Worm (Caenorhabditis elegans) whole organism, late embryonic: Measurements from ENCODE around the gene F45D3.3.

ENCODE experiments used
- C38D4.7 ChIP-seq: fragments of 200-800 bp; sonication (Bioruptor generic); optimal IDR thresholded peaks from 2 replicates; lab custom pipeline; 2018; ENCODE audit warnings: mild to moderate bottlenecking, missing genetic modification characterization, moderate library complexity, missing compliant biosample characterization
- F13H6.1 ChIP-seq: sonication (generic microtip); optimal IDR thresholded peaks from 2 replicates; lab custom pipeline; 2016; ENCODE audit warnings: missing genetic modification characterization, missing compliant biosample characterization
- Y22D7AL.16 ChIP-seq: sonication (generic microtip); optimal IDR thresholded peaks from 2 replicates; lab custom pipeline; 2016; ENCODE audit warnings: missing genetic modification characterization, missing compliant biosample characterization
- ama-1 ChIP-seq: fragments of 150-350 bp; optimal IDR thresholded peaks from 2 replicates; lab custom pipeline; 2014
- ceh-14 ChIP-seq: sonication (generic microtip); optimal IDR thresholded peaks from 2 replicates; lab custom pipeline; 2016; ENCODE audit warnings: missing genotype, missing genetic modification characterization, missing compliant biosample characterization
- ceh-2 ChIP-seq: sonication (generic microtip); optimal IDR thresholded peaks from 2 replicates; lab custom pipeline; 2016; ENCODE audit warnings: missing genotype, missing genetic modification characterization, missing compliant biosample characterization
- ceh-24 ChIP-seq: sonication (generic microtip); optimal IDR thresholded peaks from 2 replicates; lab custom pipeline; 2016; ENCODE audit warnings: mild to moderate bottlenecking, missing genetic modification characterization, missing compliant biosample characterization
- ceh-31 ChIP-seq: sonication (generic microtip); optimal IDR thresholded peaks from 2 replicates; lab custom pipeline; 2016; ENCODE audit warnings: missing genetic modification characterization, missing compliant biosample characterization
- ceh-6 ChIP-seq: fragments of 200-800 bp; sonication (Bioruptor generic); optimal IDR thresholded peaks from 2 replicates; lab custom pipeline; 2018; ENCODE audit warnings: mild to moderate bottlenecking, missing genetic modification characterization, missing compliant biosample characterization
- che-1 ChIP-seq: sonication (generic microtip); optimal IDR thresholded peaks from 2 replicates; lab custom pipeline; 2016; ENCODE audit warnings: mild to moderate bottlenecking, missing genetic modification characterization, missing compliant biosample characterization
- elt-2 ChIP-seq: sonication (generic microtip); optimal IDR thresholded peaks from 2 replicates; lab custom pipeline; 2016; ENCODE audit warnings: missing genetic modification reagents, missing genetic modification characterization, missing compliant biosample characterization
- eyg-1 ChIP-seq: sonication (generic microtip); optimal IDR thresholded peaks from 2 replicates; lab custom pipeline; 2016; ENCODE audit warnings: missing genotype, missing genetic modification characterization, missing compliant biosample characterization
- fkh-6 ChIP-seq: sonication (generic microtip); optimal IDR thresholded peaks from 2 replicates; lab custom pipeline; 2016; ENCODE audit warnings: missing genetic modification characterization, missing compliant biosample characterization
- hlh-15 ChIP-seq: sonication (generic microtip); optimal IDR thresholded peaks from 2 replicates; lab custom pipeline; 2016; ENCODE audit warnings: missing genetic modification characterization, missing compliant biosample characterization
- hlh-8 ChIP-seq: sonication (generic microtip); optimal IDR thresholded peaks from 2 replicates; lab custom pipeline; 2016; ENCODE audit warnings: missing genotype, missing genetic modification characterization, missing compliant biosample characterization
- lin-11 ChIP-seq: fragments of 200-800 bp; sonication (Bioruptor generic); optimal IDR thresholded peaks from 2 replicates; lab custom pipeline; 2018; ENCODE audit warnings: mild to moderate bottlenecking, missing genetic modification characterization, missing compliant biosample characterization
- madf-2 ChIP-seq: sonication (generic microtip); optimal IDR thresholded peaks from 2 replicates; lab custom pipeline; 2017; ENCODE audit warnings: missing genetic modification characterization, missing compliant biosample characterization
- mec-3 ChIP-seq: sonication (generic microtip); optimal IDR thresholded peaks from 2 replicates; lab custom pipeline; 2016; ENCODE audit warnings: borderline replicate concordance, missing genetic modification characterization, missing compliant biosample characterization
- nfya-1 ChIP-seq: sonication (generic microtip); optimal IDR thresholded peaks from 2 replicates; lab custom pipeline; 2017; ENCODE audit warnings: missing genetic modification characterization, mild to moderate bottlenecking, missing compliant biosample characterization, antibody characterized with exemption, moderate library complexity
- nhr-11 ChIP-seq: fragments of 150-350 bp; optimal IDR thresholded peaks from 2 replicates; lab custom pipeline; 2014; ENCODE audit warnings: missing biosample characterization, missing genetic modification characterization
- nhr-232 ChIP-seq: sonication (generic microtip); optimal IDR thresholded peaks from 2 replicates; lab custom pipeline; 2016; ENCODE audit warnings: missing genetic modification characterization, missing compliant biosample characterization
- npax-4 ChIP-seq: sonication (generic microtip); optimal IDR thresholded peaks from 2 replicates; lab custom pipeline; 2016; ENCODE audit warnings: missing genetic modification characterization, missing compliant biosample characterization
- odd-2 ChIP-seq: sonication (generic microtip); optimal IDR thresholded peaks from 2 replicates; lab custom pipeline; 2017; ENCODE audit warnings: antibody characterized with exemption, mild to moderate bottlenecking, missing genetic modification characterization, missing compliant biosample characterization
- pha-2 ChIP-seq: sonication (generic microtip); optimal IDR thresholded peaks from 2 replicates; lab custom pipeline; 2017; ENCODE audit warnings: mild to moderate bottlenecking, missing genetic modification characterization, missing compliant biosample characterization
- pha-4 ChIP-seq: fragments of 150-350 bp; optimal IDR thresholded peaks from 2 replicates; lab custom pipeline; 2018; ENCODE audit warnings: missing biosample characterization, missing genetic modification reagents, missing genetic modification characterization
- pqm-1 ChIP-seq: sonication (generic microtip); optimal IDR thresholded peaks from 2 replicates; lab custom pipeline; 2016; ENCODE audit warnings: missing genetic modification characterization, missing compliant biosample characterization
- ref-2 ChIP-seq: sonication (generic microtip); optimal IDR thresholded peaks from 2 replicates; lab custom pipeline; 2016; ENCODE audit warnings: missing genetic modification characterization, missing compliant biosample characterization
- sdc-2 ChIP-seq: sonication (generic microtip); optimal IDR thresholded peaks from 2 replicates; lab custom pipeline; 2016; ENCODE audit warnings: missing genotype, missing genetic modification characterization, missing compliant biosample characterization
- sox-2 ChIP-seq: fragments of 200-800 bp; sonication (Bioruptor generic); IDR thresholded peaks from 2 replicates; pipeline ENCODE4 v1.3.6; 2022; ENCODE audit warnings: missing genetic modification reagents, missing genetic modification characterization, missing compliant biosample characterization
- sox-4 ChIP-seq: sonication (generic microtip); optimal IDR thresholded peaks from 2 replicates; lab custom pipeline; 2017; ENCODE audit warnings: mild to moderate bottlenecking, missing genetic modification characterization, inconsistent platforms, missing compliant biosample characterization
- syd-9 ChIP-seq: sonication (generic microtip); optimal IDR thresholded peaks from 2 replicates; lab custom pipeline; 2016; ENCODE audit warnings: mild to moderate bottlenecking, missing genetic modification characterization, moderate library complexity, missing compliant biosample characterization
- unc-86 ChIP-seq: sonication (generic microtip); optimal IDR thresholded peaks from 2 replicates; lab custom pipeline; 2016; ENCODE audit warnings: missing genetic modification characterization, missing compliant biosample characterization
- zip-5 ChIP-seq: sonication (generic microtip); optimal IDR thresholded peaks from 2 replicates; lab custom pipeline; 2016; ENCODE audit warnings: missing genetic modification characterization, missing compliant biosample characterization

F45D3.3 gene

DNA sequence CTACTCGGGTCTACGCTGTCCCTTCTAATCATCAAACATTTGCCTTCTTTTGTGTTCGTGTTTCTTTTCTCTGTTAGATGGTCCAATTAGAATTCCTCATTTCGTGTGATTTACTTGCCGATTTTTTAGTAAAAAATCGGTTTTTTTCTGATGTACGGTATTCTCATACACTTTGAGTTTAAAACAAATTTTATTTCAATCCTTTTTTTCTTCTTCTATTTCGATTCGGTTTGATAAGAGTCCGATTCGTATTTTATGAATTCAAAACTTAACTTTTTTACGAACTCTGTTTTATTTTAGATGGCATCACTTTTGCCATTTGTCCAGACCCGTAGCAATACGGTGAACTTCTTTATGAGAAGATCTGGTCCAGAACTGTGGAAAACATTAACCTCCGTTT is 13.0 kb upstream of the F45D3.3 start, which contains the start of gene mrps-5:
mrps-5 (plus strand) TSS at position 301 of the 400 bp plus-strand sequence.
- TF ChIP-seq unc-86, result no peak
- TF ChIP-seq npax-4, result no peak
- no peak for TF ChIP-seq F13H6.1 (tag; lab: Kevin White, UChicago)
- no peak for TF ChIP-seq pqm-1
- no peak for TF ChIP-seq pha-4 (tag; lab: Kevin White, UChicago)
- no peak for TF ChIP-seq hlh-15 (tag; lab: Kevin White, UChicago)
- no peak for TF ChIP-seq nhr-11 (tag; lab: Kevin White, UChicago)
- no peak for TF ChIP-seq elt-2 (tag; lab: Kevin White, UChicago)
- no peak for TF ChIP-seq zip-5 (tag; lab: Kevin White, UChicago)
- TF ChIP-seq Y22D7AL.16 (tag; lab: Kevin White, UChicago), result no peak
- TF ChIP-seq ceh-2 (tag; lab: Kevin White, UChicago), result no peak
- no peak for TF ChIP-seq mec-3 (tag; lab: Kevin White, UChicago)
- no peak for TF ChIP-seq lin-11

DNA sequence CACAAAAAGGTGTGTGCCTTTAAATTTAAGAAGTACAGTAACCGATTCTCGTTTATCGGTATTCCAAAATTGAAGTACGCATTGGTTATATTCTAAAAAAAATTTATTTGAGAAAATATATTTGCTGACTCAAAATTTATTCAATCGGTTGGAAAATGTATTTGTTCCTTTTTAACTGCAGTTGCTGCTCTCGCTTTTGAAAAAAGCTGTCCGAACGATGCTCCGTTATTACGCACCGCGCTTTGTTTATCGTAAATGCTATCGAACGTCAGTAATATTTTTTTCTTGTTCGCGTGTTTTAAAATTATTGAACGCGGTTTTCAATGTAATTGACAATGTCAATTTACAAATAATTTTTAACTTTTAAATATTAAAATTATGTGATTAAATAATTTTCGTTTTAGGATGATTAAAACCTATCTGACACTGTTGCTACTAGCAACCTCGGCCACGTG is 10.2 kb upstream of the F45D3.3 start, which contains the start of gene sel-1:
sel-1 (plus strand) TSS at position 405 of the 455 bp plus-strand sequence.
- no peak for TF ChIP-seq pha-2 (tag; lab: Kevin White, UChicago)
- TF ChIP-seq Y22D7AL.16 (tag; lab: Kevin White, UChicago), result no peak

DNA sequence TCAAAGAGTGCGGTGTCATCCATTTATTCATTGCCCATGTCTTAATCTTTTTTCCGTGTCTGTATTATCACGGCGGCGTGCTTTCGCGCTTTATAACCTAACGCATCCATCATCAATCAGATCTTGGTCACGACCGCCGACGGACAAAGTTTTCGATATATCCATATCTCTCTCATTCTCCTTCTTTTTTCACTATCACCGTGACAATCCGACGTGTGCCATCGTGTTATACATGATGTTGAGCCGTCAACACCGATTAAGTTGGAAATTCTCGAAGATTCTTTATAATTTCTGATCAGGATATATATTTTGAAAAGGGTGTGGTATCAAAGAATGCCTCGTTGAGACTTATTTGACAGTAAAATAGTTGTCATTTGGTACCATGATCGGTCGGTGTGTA is 6.7 kb upstream of the F45D3.3 start:
- TF ChIP-seq pha-2 (tag; lab: Kevin White, UChicago) (no peak), sdc-2 (tag; lab: Kevin White, UChicago) (no peak), pqm-1 (no peak), che-1 (tag; lab: Kevin White, UChicago) (no peak), hlh-8 (tag; lab: Kevin White, UChicago) (no peak), ama-1 (no peak), fkh-6 (tag; lab: Kevin White, UChicago) (no peak), ceh-2 (tag; lab: Kevin White, UChicago) (no peak), C38D4.7 (GFP tag; lab: Kevin White, UChicago) (no peak), lin-11 (no peak)

DNA sequence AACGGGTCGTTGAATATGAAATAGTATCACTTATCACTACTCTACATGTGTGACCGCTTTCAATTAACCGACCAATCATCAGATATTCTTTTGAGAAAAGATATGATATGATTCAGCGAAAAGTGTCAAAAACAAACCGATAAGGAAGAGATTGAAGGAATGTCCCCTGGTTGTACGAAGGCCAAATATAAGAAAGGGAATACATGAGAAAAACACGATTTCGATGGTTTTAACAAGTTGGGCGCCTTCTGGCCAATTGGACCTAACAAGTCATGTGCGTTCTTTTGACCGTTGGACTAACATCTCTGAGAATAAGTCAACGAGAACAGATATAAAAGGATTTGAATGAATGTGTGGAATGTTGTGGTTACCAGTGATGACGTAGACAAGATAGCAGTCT is 5.7 kb upstream of the F45D3.3 start:
- TF ChIP-seq Y22D7AL.16 (tag; lab: Kevin White, UChicago) (no peak), madf-2 (tag; lab: Kevin White, UChicago) (no peak)

DNA sequence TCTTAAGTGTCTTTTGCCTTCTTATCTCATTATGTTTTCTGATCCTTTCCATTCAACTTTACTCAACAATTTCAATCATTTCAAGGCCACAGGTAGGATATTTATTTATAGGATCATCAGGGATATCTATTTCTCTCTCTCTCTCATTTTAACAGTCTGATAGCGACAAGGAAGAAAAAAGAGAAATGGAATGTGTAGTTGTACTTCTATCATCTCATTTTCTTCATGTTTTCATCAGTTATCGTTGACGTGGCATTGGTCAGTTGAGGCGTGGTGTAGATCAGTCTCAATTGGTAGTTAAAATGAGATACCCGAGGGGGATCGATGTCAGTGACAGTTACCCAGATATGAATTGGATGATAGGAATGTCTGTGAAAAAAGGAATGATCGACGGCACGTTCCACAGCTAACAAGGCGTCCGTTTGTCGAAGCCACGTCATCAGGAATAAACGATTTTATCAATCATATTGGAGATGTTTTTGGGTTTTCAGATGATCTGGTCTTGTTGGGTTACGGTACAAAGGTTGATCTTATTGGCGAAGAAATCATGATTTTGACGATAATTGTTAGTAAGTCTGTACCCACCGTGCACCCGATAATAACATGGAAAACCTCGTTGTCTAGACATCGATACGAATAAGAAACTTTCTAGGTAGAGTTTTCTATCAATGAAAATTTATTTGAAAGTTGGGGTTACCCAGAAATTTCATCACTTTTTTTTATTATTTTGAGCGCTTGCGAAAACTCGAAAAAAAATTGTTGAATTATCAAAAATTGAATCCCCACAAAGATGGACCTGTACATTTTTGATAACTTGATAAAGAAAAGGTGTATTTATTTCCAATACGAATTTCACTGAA is 4.2 kb upstream of the F45D3.3 start:
- TF ChIP-seq C38D4.7 (GFP tag; lab: Kevin White, UChicago), result no peak
- no peak for TF ChIP-seq eyg-1 (tag; lab: Kevin White, UChicago)
- no peak for TF ChIP-seq nhr-11 (tag; lab: Kevin White, UChicago)
- no peak for TF ChIP-seq lin-11
- TF ChIP-seq nhr-232 (tag; lab: Kevin White, UChicago), result no peak
- no peak for TF ChIP-seq syd-9 (tag; lab: Kevin White, UChicago)
- no peak for TF ChIP-seq ceh-24 (tag; lab: Kevin White, UChicago)
- TF ChIP-seq ceh-14 (tag; lab: Kevin White, UChicago), result no peak
- TF ChIP-seq nfya-1, result no peak
- TF ChIP-seq zip-5 (tag; lab: Kevin White, UChicago), result no peak
- no peak for TF ChIP-seq ceh-6 (GFP tag; lab: Kevin White, UChicago)
- TF ChIP-seq ref-2 (tag; lab: Kevin White, UChicago), result no peak
- no peak for TF ChIP-seq sox-4 (tag; lab: Kevin White, UChicago)
- no peak for TF ChIP-seq mec-3 (tag; lab: Kevin White, UChicago)
- TF ChIP-seq odd-2 (tag; lab: Kevin White, UChicago), result no peak
- no peak for TF ChIP-seq che-1 (tag; lab: Kevin White, UChicago)
- TF ChIP-seq sox-2 (GFP tag; lab: Robert Waterston, UW), result no peak
- no peak for TF ChIP-seq ceh-31 (tag; lab: Kevin White, UChicago)
